Worm (Caenorhabditis elegans) whole organism, L3 larva: ENCODE data around the gene ins-17.

Source experiments
- R02D3.7 ChIP-seq: fragments of 150-350 bp; optimal IDR thresholded peaks from 2 replicates; lab custom pipeline; 2014; ENCODE audit warnings: missing biosample characterization, missing genetic modification characterization
- ZK546.5 ChIP-seq: sonication (generic microtip); optimal IDR thresholded peaks from 2 replicates; lab custom pipeline; 2017; ENCODE audit warnings: missing biosample characterization, missing genetic modification characterization
- aly-2 ChIP-seq: fragments of 150-350 bp; optimal IDR thresholded peaks from 2 replicates; lab custom pipeline; 2014; ENCODE audit warnings: missing biosample characterization, missing genetic modification characterization
- ama-1 ChIP-seq: fragments of 150-350 bp; optimal IDR thresholded peaks from 2 replicates; lab custom pipeline; 2018
- ceh-16 ChIP-seq: sonication (generic microtip); optimal IDR thresholded peaks from 2 replicates; lab custom pipeline; 2017; ENCODE audit warnings: missing biosample characterization, missing genetic modification characterization
- ceh-28 ChIP-seq: fragments of 150-350 bp; optimal IDR thresholded peaks from 2 replicates; lab custom pipeline; 2014; ENCODE audit warnings: missing biosample characterization, missing genetic modification reagents, missing genetic modification characterization
- ceh-82 ChIP-seq: fragments of 150-350 bp; optimal IDR thresholded peaks from 2 replicates; lab custom pipeline; 2014; ENCODE audit warnings: missing biosample characterization, missing genetic modification characterization
- ceh-9 ChIP-seq: sonication (generic microtip); optimal IDR thresholded peaks from 2 replicates; lab custom pipeline; 2018; ENCODE audit warnings: missing biosample characterization, missing genetic modification characterization
- daf-12 ChIP-seq: fragments of 150-350 bp; optimal IDR thresholded peaks from 2 replicates; lab custom pipeline; 2014; ENCODE audit warnings: missing biosample characterization, missing genetic modification reagents, missing genetic modification characterization
- egl-27 ChIP-seq: sonication (generic microtip); optimal IDR thresholded peaks from 4 replicates; lab custom pipeline; 2017; ENCODE audit warnings: missing biosample characterization, missing genetic modification reagents, missing genetic modification characterization
- egl-5 ChIP-seq: fragments of 150-350 bp; optimal IDR thresholded peaks from 2 replicates; lab custom pipeline; 2017; ENCODE audit warnings: missing biosample characterization, missing genetic modification reagents, missing genetic modification characterization, inconsistent platforms
- elt-1 ChIP-seq: fragments of 150-350 bp; optimal IDR thresholded peaks from 2 replicates; lab custom pipeline; 2014; ENCODE audit warnings: missing biosample characterization, missing genetic modification characterization
- elt-2 ChIP-seq: sonication (generic microtip); optimal IDR thresholded peaks from 2 replicates; lab custom pipeline; 2016; ENCODE audit warnings: missing genetic modification reagents, mild to moderate bottlenecking, missing genetic modification characterization, missing compliant biosample characterization
- elt-3 ChIP-seq, 3 experiments: fragments of 150-350 bp in 1 of 3; sonication (generic microtip) in 2 of 3; optimal IDR thresholded peaks; 2 replicates in 2 of 3; 4 replicates in 1 of 3; lab custom pipeline; 2014 to 2017; ENCODE audit warnings: missing biosample characterization in 3 of 3, missing genetic modification characterization in 3 of 3
- eor-1 ChIP-seq, 2 experiments: fragments of 150-350 bp; optimal IDR thresholded peaks; 2 replicates each; lab custom pipeline; 2014 to 2018; ENCODE audit warnings: missing biosample characterization in 2 of 2, missing genetic modification characterization in 2 of 2
- fkh-10 ChIP-seq: sonication (generic microtip); optimal IDR thresholded peaks from 2 replicates; lab custom pipeline; 2017; ENCODE audit warnings: missing biosample characterization, missing genetic modification reagents, missing genetic modification characterization
- fkh-2 ChIP-seq: fragments of 150-350 bp; optimal IDR thresholded peaks from 2 replicates; lab custom pipeline; 2014; ENCODE audit warnings: missing biosample characterization, missing genetic modification reagents, missing genetic modification characterization
- hmg-11 ChIP-seq: sonication (generic microtip); optimal IDR thresholded peaks from 2 replicates; lab custom pipeline; 2016; ENCODE audit warnings: missing genetic modification characterization, missing compliant biosample characterization
- jun-1 ChIP-seq: fragments of 150-350 bp; optimal IDR thresholded peaks from 2 replicates; lab custom pipeline; 2014; ENCODE audit warnings: missing biosample characterization, missing genetic modification reagents, missing genetic modification characterization
- lin-15B ChIP-seq: fragments of 150-350 bp; optimal IDR thresholded peaks from 2 replicates; lab custom pipeline; 2014; ENCODE audit warnings: missing biosample characterization, missing genetic modification characterization
- lin-39 ChIP-seq: fragments of 150-350 bp; optimal IDR thresholded peaks from 2 replicates; lab custom pipeline; 2018; ENCODE audit warnings: missing biosample characterization, missing genetic modification reagents, missing genetic modification characterization
- lsy-12 ChIP-seq: sonication (generic microtip); optimal IDR thresholded peaks from 2 replicates; lab custom pipeline; 2016; ENCODE audit warnings: mild to moderate bottlenecking, missing genetic modification characterization, missing compliant biosample characterization
- nfya-1 ChIP-seq: sonication (generic microtip); optimal IDR thresholded peaks from 2 replicates; lab custom pipeline; 2017; ENCODE audit warnings: missing genetic modification characterization, mild to moderate bottlenecking, missing compliant biosample characterization, antibody characterized with exemption, moderate library complexity; ENCODE audit not compliant: insufficient read depth
- nhr-11 ChIP-seq: fragments of 150-350 bp; optimal IDR thresholded peaks from 2 replicates; lab custom pipeline; 2014; ENCODE audit warnings: missing biosample characterization, missing genetic modification characterization
- nhr-23 ChIP-seq: fragments of 150-350 bp; optimal IDR thresholded peaks from 2 replicates; lab custom pipeline; 2014; ENCODE audit warnings: missing biosample characterization, missing genetic modification reagents, missing genetic modification characterization
- nhr-25 ChIP-seq: sonication (generic microtip); optimal IDR thresholded peaks from 2 replicates; lab custom pipeline; 2017; ENCODE audit warnings: missing biosample characterization, missing genetic modification characterization
- nhr-28 ChIP-seq: fragments of 150-350 bp; optimal IDR thresholded peaks from 2 replicates; lab custom pipeline; 2014; ENCODE audit warnings: missing biosample characterization, missing genetic modification characterization
- nhr-43 ChIP-seq: sonication (generic microtip); optimal IDR thresholded peaks from 2 replicates; lab custom pipeline; 2016; ENCODE audit warnings: mild to moderate bottlenecking, missing genetic modification characterization, missing compliant biosample characterization; ENCODE audit not compliant: poor library complexity, severe bottlenecking
- nhr-67 ChIP-seq: fragments of 150-350 bp; optimal IDR thresholded peaks from 2 replicates; lab custom pipeline; 2014; ENCODE audit warnings: missing biosample characterization, missing genetic modification characterization
- nhr-76 ChIP-seq: fragments of 150-350 bp; sonication (generic microtip); optimal IDR thresholded peaks from 5 replicates; lab custom pipeline; 2014; ENCODE audit warnings: missing biosample characterization, missing genetic modification characterization
- pha-4 ChIP-seq: fragments of 150-350 bp; optimal IDR thresholded peaks from 2 replicates; lab custom pipeline; 2014; ENCODE audit warnings: missing biosample characterization, missing genetic modification reagents, missing genetic modification characterization
- pqm-1 ChIP-seq: fragments of 150-350 bp; optimal IDR thresholded peaks from 2 replicates; lab custom pipeline; 2017; ENCODE audit warnings: missing biosample characterization, missing genetic modification characterization, inconsistent platforms
- sea-2 ChIP-seq: fragments of 150-350 bp; sonication (generic microtip); optimal IDR thresholded peaks from 4 replicates; lab custom pipeline; 2014; ENCODE audit warnings: missing biosample characterization, missing genetic modification reagents, missing genetic modification characterization
- skn-1 ChIP-seq: fragments of 150-350 bp; optimal IDR thresholded peaks from 2 replicates; lab custom pipeline; 2014; ENCODE audit warnings: missing biosample characterization, missing genetic modification characterization
- snpc-4 ChIP-seq: fragments of 150-350 bp; optimal IDR thresholded peaks from 2 replicates; lab custom pipeline; 2014; ENCODE audit warnings: missing biosample characterization, missing genetic modification characterization
- tbx-2 ChIP-seq: sonication (generic microtip); optimal IDR thresholded peaks from 2 replicates; lab custom pipeline; 2016; ENCODE audit warnings: mild to moderate bottlenecking, missing genetic modification characterization, missing compliant biosample characterization
- unc-39 ChIP-seq: sonication (generic microtip); optimal IDR thresholded peaks from 4 replicates; lab custom pipeline; 2017; ENCODE audit warnings: missing biosample characterization, missing genetic modification characterization
- unc-62 ChIP-seq: fragments of 150-350 bp; sonication (generic microtip); optimal IDR thresholded peaks from 4 replicates; lab custom pipeline; 2014; ENCODE audit warnings: missing biosample characterization, missing genetic modification reagents, missing genetic modification characterization
- zag-1 ChIP-seq: fragments of 150-350 bp; optimal IDR thresholded peaks from 2 replicates; lab custom pipeline; 2014; ENCODE audit warnings: missing biosample characterization, missing genetic modification characterization
- ztf-4 ChIP-seq: fragments of 150-350 bp; optimal IDR thresholded peaks from 2 replicates; lab custom pipeline; 2014; ENCODE audit warnings: missing biosample characterization, missing genetic modification characterization

The ins-17 gene

DNA sequence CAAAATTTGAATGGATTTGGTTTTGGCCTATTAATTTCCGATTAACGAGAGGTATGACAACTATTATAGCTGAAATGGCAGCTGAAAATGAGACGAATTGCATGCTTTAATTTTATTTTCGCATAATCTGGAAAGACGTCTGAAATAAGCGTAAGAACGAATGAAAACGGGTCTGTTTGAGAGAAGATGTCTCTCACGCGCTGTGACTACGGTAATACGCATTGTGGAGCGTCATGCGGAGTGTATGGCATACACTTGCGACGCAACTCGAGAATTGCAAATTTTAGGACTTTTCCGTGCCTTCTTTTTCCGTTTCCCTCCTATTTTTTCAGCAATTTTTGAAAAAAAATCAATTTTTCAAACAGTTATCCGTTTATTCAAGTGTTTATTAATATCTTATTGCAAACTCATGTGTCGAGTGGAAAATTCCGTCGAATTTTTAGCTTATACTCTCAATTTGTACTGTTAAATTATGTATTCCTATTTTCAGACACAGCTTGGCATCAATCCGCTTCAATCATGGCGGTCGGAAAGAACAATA is 1.9 kb downstream of the ins-17 start, which contains the start of gene rps-1 (continued):
- peak; percentile 90 for TF ChIP-seq elt-2 (tag; lab: Kevin White, UChicago)
- TF ChIP-seq tbx-2 = peak; percentile 96
- TF ChIP-seq nhr-11 = peak; percentile 96
- no peak for TF ChIP-seq nhr-67 (tag; lab: Kevin White, UChicago)
- peak; percentile 58 for TF ChIP-seq ZK546.5 (tag; lab: Kevin White, UChicago)
- peak; percentile 93 for TF ChIP-seq R02D3.7 (tag; lab: Kevin White, UChicago)
- TF ChIP-seq sea-2 (GFP tag; lab: Kevin White, UChicago) = peak; percentile 74
- TF ChIP-seq pha-4 (tag; lab: Kevin White, UChicago) = peak; percentile 100
- TF ChIP-seq nhr-25 (tag; lab: Kevin White, UChicago) = peak; percentile 100
- TF ChIP-seq nfya-1 = peak; percentile 99

DNA sequence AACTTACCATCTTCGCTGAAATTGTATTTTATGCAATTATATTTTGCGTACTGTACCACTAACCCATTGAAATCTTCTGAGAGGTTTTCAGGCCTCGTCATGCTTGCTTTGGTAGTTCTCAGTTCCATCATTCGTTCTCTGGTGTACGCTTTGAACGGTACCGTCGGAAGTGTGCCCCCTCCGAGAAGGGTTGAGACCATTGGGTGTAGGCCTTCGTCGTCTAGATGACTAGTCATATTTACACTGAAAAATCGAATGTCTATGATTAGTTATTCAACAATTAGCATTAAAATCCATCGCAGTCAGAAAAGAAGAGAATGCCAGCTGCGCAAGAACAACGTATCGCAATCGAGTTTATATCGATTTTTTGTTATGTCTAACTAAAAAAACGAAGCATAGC is 2.5 kb downstream of the ins-17 start, which contains the start of gene ifet-1:
TSS of gene ifet-1 (minus strand) at position 243 of the 400 bp plus-strand sequence.
- no peak for TF ChIP-seq pha-4 (tag; lab: Kevin White, UChicago)
- peak; percentile 12 for TF ChIP-seq ama-1 (lab: Kevin White, UChicago)
- TF ChIP-seq jun-1 = no peak
- no peak for TF ChIP-seq elt-3 (tag; optimal IDR thresholded peaks at IDR 0.05; lab: Kevin White, UChicago)

DNA sequence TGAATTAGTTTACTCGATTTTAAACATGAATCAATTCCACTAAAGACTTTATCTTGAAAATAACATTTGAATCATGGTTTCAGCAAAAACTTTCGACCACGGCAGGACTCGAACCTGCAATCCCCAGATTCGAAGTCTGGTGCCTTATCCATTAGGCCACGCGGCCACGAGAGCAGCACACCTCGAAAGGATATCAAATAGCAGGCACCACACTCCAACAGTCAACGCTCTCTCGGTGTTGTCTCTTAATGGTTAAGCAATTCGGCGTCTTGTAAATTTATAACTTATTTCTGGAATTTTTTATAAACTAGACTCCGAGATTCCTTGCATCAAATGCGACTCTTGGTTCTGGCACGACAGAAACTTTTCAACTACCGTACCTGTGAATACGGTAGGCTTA is 6.6 kb downstream of the ins-17 start:
- no peak for TF ChIP-seq ztf-4 (tag; lab: Kevin White, UChicago)
- no peak for TF ChIP-seq hmg-11 (tag; lab: Kevin White, UChicago)
- TF ChIP-seq elt-1 (tag; lab: Kevin White, UChicago) = no peak
- no peak for TF ChIP-seq R02D3.7 (tag; lab: Kevin White, UChicago)
- no peak for TF ChIP-seq ceh-9 (tag; lab: Kevin White, UChicago)
- peak; percentile 28 for TF ChIP-seq snpc-4 (tag; lab: Kevin White, UChicago)
- peak; percentile 8 for TF ChIP-seq pqm-1 (tag; lab: Kevin White, UChicago)
- no peak for TF ChIP-seq nhr-25 (tag; lab: Kevin White, UChicago)
- TF ChIP-seq eor-1 (tag; optimal IDR thresholded peaks at IDR 0.05; lab: Kevin White, UChicago) = no peak
- TF ChIP-seq ceh-28 (tag; lab: Kevin White, UChicago) = no peak
- TF ChIP-seq skn-1 (tag; lab: Kevin White, UChicago) = no peak
- TF ChIP-seq aly-2 (tag; lab: Kevin White, UChicago) = no peak
- peak; percentile 60 for TF ChIP-seq nfya-1
- TF ChIP-seq lsy-12 = peak; percentile 89
- TF ChIP-seq elt-3 (tag; optimal IDR thresholded peaks at IDR 0.05; lab: Kevin White, UChicago) = no peak
- TF ChIP-seq nhr-23 (tag; lab: Kevin White, UChicago) = peak; percentile 56
- TF ChIP-seq nhr-76 (tag; lab: Kevin White, UChicago) = no peak
- peak; percentile 28 for TF ChIP-seq lin-39
- TF ChIP-seq pha-4 (tag; lab: Kevin White, UChicago) = peak; percentile 40
- TF ChIP-seq daf-12 (tag; lab: Kevin White, UChicago) = no peak
- no peak for TF ChIP-seq egl-5
- no peak for TF ChIP-seq fkh-10
- TF ChIP-seq unc-62 (GFP tag; lab: Kevin White, UChicago) = no peak
- peak; percentile 52 for TF ChIP-seq tbx-2
- TF ChIP-seq nhr-67 (tag; lab: Kevin White, UChicago) = no peak
- TF ChIP-seq elt-2 (tag; lab: Kevin White, UChicago) = peak; percentile 48
- peak; percentile 46 for TF ChIP-seq ama-1 (lab: Kevin White, UChicago)
- peak; percentile 11 for TF ChIP-seq egl-27 (tag; lab: Kevin White, UChicago)
- TF ChIP-seq unc-39 = no peak
- no peak for TF ChIP-seq nhr-28 (tag; lab: Kevin White, UChicago)
- no peak for TF ChIP-seq zag-1 (tag; lab: Kevin White, UChicago)
- no peak for TF ChIP-seq fkh-2 (tag; lab: Kevin White, UChicago)
- peak; percentile 78 for TF ChIP-seq nhr-43
- TF ChIP-seq lin-15B (tag; lab: Kevin White, UChicago) = peak; percentile 31
- TF ChIP-seq ceh-16 (tag; lab: Kevin White, UChicago) = no peak
- peak; percentile 18 for TF ChIP-seq jun-1
- TF ChIP-seq ceh-82 (tag; lab: Kevin White, UChicago) = no peak
- TF ChIP-seq, all 47 proteins: peak for 14
